Worm (Caenorhabditis elegans) whole organism, midembryonic: ENCODE results near the gene C41G6.12.

Source experiments
- T22C8.4 ChIP-seq: fragments of 200-800 bp; sonication (Bioruptor generic); IDR thresholded peaks from 2 replicates; pipeline ENCODE4 v1.3.6; 2022; ENCODE audit warnings: missing genetic modification characterization, missing compliant biosample characterization
- cog-1 ChIP-seq: sonication (generic microtip); optimal IDR thresholded peaks from 2 replicates; lab custom pipeline; 2016; ENCODE audit warnings: missing genetic modification characterization, missing compliant biosample characterization
- flt-1 ChIP-seq: fragments of 200-800 bp; sonication (Bioruptor generic); IDR thresholded peaks from 2 replicates; pipeline ENCODE4 v1.3.6; 2022; ENCODE audit warnings: missing genetic modification characterization, missing compliant biosample characterization
- klf-2 ChIP-seq: fragments of 200-800 bp; sonication (Bioruptor generic); conservative IDR thresholded peaks from 2 replicates; pipeline ENCODE4 v1.3.6; 2022; ENCODE audit warnings: missing genetic modification reagents, missing genetic modification characterization, missing compliant biosample characterization
- med-1 ChIP-seq: sonication (generic microtip); optimal IDR thresholded peaks from 2 replicates; lab custom pipeline; 2017; ENCODE audit warnings: missing genetic modification characterization, mild to moderate bottlenecking, missing compliant biosample characterization, antibody characterized with exemption, missing genetic modification reagents; ENCODE audit not compliant: insufficient read depth
- ref-1 ChIP-seq: fragments of 200-800 bp; sonication (Bioruptor generic); conservative IDR thresholded peaks from 2 replicates; pipeline ENCODE4 v1.3.6; 2022; ENCODE audit warnings: missing genetic modification reagents, missing genetic modification characterization, missing compliant biosample characterization
- tab-1 ChIP-seq: fragments of 200-800 bp; sonication (Bioruptor generic); IDR thresholded peaks from 2 replicates; pipeline ENCODE4 v1.3.6; 2022; ENCODE audit warnings: missing genetic modification characterization, missing compliant biosample characterization
- ztf-23 ChIP-seq: fragments of 200-800 bp; sonication (Bioruptor generic); IDR thresholded peaks from 2 replicates; pipeline ENCODE4 v1.3.6; 2022; ENCODE audit warnings: missing genetic modification reagents, missing genetic modification characterization, missing compliant biosample characterization
- ztf-29 ChIP-seq: fragments of 200-800 bp; sonication (Bioruptor generic); IDR thresholded peaks from 2 replicates; pipeline ENCODE4 v1.3.6; 2022; ENCODE audit warnings: missing genetic modification reagents, missing genetic modification characterization, missing compliant biosample characterization

The C41G6.12 gene

ce11 chrV:15192377-15192776, 15.2 kb downstream of the C41G6.12 start, which contains the start of gene plc-2:
Gene plc-2, plus strand, starts transcription at chrV:15192572.
- TF ChIP-seq cog-1 (no peak), klf-2 (GFP tag; lab: Robert Waterston, UW) (no peak), ztf-23 (no peak), ztf-29 (GFP tag; lab: Robert Waterston, UW) (no peak), tab-1 (GFP tag; lab: Robert Waterston, UW) (no peak), T22C8.4 (GFP tag; lab: Robert Waterston, UW) (no peak), ref-1 (no peak), flt-1 (GFP tag; lab: Robert Waterston, UW) (no peak), med-1 (GFP tag; lab: Kevin White, UChicago) (no peak)

- TF ChIP-seq ztf-23 (no peak), tab-1 (GFP tag; lab: Robert Waterston, UW) (no peak)
These were observed 15.6 kb downstream of the C41G6.12 start for ce11 chrV:15191971-15192370.

DNA sequence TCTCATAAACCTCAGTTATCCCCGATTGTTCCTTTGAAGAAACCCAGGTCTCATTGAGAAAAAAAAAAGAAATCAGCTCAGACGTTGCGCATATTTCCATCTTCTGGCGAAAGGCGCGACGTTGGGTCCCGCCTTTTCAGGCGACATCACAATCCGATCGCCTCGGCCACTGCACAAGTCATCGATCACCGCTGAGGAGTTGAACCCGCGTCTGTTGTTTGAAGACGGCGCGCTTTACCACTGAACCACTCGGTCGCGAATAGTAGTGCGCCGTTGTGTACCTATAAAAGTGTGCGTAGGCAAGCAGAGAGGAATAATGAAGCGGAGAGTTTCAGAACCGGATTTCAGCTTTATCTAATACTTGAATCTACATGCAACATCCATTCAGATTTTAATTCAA, 16.7 kb downstream of the C41G6.12 start, which contains the start of gene Y75B12B.11:
Gene Y75B12B.11 (plus strand): TSS at position 394 of the 400 bp plus-strand sequence.
- peak; percentile 78 for TF ChIP-seq ref-1
- peak; percentile 96 for TF ChIP-seq flt-1 (GFP tag; lab: Robert Waterston, UW)
- peak; percentile 76 for TF ChIP-seq cog-1
- TF ChIP-seq tab-1 (GFP tag; lab: Robert Waterston, UW): peak; percentile 95
- peak; percentile 80 for TF ChIP-seq klf-2 (GFP tag; lab: Robert Waterston, UW)
- TF ChIP-seq ztf-29 (GFP tag; lab: Robert Waterston, UW): peak; percentile 86
- peak; percentile 51 for TF ChIP-seq med-1 (GFP tag; lab: Kevin White, UChicago)
- TF ChIP-seq T22C8.4 (GFP tag; lab: Robert Waterston, UW): peak; percentile 89
- TF ChIP-seq ztf-23: peak; percentile 88

ce11 chrV:15189567-15189966, 18.0 kb downstream of the C41G6.12 start, which contains the start of gene cyn-3:
Gene cyn-3, plus strand, starts transcription at chrV:15189927.
- TF ChIP-seq cog-1: no peak
- TF ChIP-seq med-1 (GFP tag; lab: Kevin White, UChicago): no peak
- no peak for TF ChIP-seq ztf-23
- TF ChIP-seq T22C8.4 (GFP tag; lab: Robert Waterston, UW): no peak
- TF ChIP-seq klf-2 (GFP tag; lab: Robert Waterston, UW): no peak
- no peak for TF ChIP-seq ref-1
- TF ChIP-seq tab-1 (GFP tag; lab: Robert Waterston, UW): no peak
- no peak for TF ChIP-seq ztf-29 (GFP tag; lab: Robert Waterston, UW)
- no peak for TF ChIP-seq flt-1 (GFP tag; lab: Robert Waterston, UW)

- TF ChIP-seq flt-1 (GFP tag; lab: Robert Waterston, UW): peak; percentile 24; the same call in 1 of the 2 replicates
- TF ChIP-seq ztf-29 (GFP tag; lab: Robert Waterston, UW): no peak
- TF ChIP-seq med-1 (GFP tag; lab: Kevin White, UChicago): no peak
- TF ChIP-seq tab-1 (GFP tag; lab: Robert Waterston, UW): no peak
- TF ChIP-seq cog-1: no peak
- no peak for TF ChIP-seq klf-2 (GFP tag; lab: Robert Waterston, UW)
- no peak for TF ChIP-seq ztf-23
These were observed 20.2 kb downstream of the C41G6.12 start, which contains the start of the genes cyn-7 and bath-36 for ce11 chrV:15187083-15188057. Gene cyn-7, minus strand, starts transcription at chrV:15187378. Gene bath-36, plus strand, starts transcription at chrV:15187888.

DNA sequence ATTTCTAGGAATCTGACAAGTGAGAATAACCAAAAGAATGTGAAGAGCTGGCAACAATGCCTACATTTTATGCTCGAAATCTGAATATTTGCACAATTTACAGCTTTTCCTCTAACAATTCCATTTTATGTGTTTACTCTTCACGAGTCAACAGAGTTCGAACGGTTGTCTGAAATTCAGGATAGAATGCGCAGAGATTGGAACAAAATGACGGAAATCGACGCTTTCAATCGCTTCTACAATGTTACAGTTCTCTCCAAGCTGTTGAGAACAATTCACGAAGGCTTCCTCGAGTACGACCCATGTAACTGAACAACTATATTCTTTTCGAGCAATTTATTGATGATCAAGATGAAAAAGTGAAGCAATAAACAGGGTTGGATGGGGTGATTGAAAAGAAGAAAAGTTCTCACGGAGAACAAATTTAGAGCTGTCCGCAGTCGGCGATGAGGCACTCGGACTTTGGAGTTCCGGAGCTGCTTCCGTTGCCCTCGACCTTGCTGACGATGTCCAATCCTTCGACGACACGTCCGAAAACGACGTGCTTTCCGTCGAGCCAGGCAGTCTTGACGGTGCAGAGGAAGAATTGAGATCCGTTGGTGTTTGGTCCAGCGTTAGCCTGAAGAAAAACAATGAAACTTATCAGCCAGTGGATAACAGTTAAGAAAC, 21.2 kb downstream of the C41G6.12 start, which contains the start of gene Y75B12B.3:
Gene Y75B12B.3 (minus strand): TSS at position 21 of the 669 bp plus-strand sequence.
- no peak for TF ChIP-seq ztf-29 (GFP tag; lab: Robert Waterston, UW)
- TF ChIP-seq T22C8.4 (GFP tag; lab: Robert Waterston, UW): no peak
- TF ChIP-seq flt-1 (GFP tag; lab: Robert Waterston, UW): no peak
- no peak for TF ChIP-seq med-1 (GFP tag; lab: Kevin White, UChicago)
- no peak for TF ChIP-seq klf-2 (GFP tag; lab: Robert Waterston, UW)
- TF ChIP-seq ztf-23: no peak
- TF ChIP-seq cog-1: no peak
- no peak for TF ChIP-seq tab-1 (GFP tag; lab: Robert Waterston, UW)
- TF ChIP-seq ref-1: no peak

DNA sequence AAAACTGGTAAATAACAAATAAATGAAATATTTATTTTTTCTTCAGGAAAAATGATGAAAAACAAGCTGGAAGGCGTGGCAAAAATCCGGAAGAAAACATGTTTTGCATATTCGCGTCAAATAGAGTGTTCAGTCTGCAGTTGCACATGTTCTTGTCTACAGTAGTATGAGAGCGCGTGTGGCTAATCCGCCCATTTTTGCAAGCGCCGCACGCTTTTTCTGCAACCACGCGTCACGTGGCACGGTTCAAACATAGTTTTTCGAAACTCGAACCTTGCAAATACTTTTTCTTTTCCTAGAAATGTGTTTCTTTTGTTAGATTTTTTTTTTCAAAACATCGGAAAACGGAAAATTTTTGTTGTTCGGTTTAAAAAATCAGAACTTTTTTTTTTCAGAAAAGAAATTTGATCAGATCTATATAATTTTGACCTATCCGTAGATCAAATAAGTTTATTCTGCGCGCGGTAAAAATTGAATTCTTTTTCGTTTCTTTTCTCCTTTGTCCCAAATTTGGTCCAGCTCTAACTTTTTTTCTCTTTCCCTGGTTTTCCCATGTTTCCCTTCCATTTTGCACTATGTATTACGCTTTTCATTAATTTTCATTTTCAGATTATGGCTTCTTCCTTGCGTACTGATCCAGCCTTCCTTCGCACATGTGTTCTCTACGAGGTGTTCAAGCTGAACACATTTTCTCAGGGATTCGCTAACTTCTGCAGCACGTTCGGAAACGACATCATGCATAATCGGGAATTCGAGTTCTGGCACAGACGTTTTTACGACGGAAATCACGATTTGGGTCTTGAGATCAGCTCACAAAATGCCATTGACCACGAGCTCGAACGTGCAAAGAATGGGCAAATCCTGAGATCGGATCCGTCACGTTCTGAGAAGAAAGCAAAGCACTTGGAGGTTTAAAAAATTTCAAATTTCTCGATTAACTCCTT, 23.2 kb downstream of the C41G6.12 start, which contains the start of gene Y75B12B.1:
Gene Y75B12B.1 (plus strand): TSS at position 603 of the 944 bp plus-strand sequence.
- TF ChIP-seq T22C8.4 (GFP tag; lab: Robert Waterston, UW) (no peak), ztf-23 (no peak), ref-1 (no peak), klf-2 (GFP tag; lab: Robert Waterston, UW) (no peak), cog-1 (no peak), ztf-29 (GFP tag; lab: Robert Waterston, UW) (no peak), med-1 (GFP tag; lab: Kevin White, UChicago) (no peak), flt-1 (GFP tag; lab: Robert Waterston, UW) (no peak), tab-1 (GFP tag; lab: Robert Waterston, UW) (no peak)

DNA sequence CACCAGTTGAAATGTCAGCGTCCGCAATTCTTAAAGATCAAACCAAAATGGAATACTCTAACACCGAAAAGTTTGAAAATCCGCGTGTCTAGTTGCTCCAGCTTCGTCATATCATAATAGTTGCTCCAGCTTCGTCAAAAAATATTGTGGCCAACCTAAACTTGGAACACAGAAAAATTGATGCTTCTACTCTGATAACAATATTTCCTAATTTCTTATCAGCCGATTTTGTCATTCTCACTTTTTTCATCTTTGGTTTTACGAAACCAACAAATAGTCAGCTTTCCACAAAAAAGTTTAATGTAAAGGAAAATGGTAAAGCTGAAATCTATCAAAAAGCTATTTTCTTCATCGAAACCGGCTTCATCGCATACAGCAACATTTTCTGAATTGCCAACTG, 25.2 kb downstream of the C41G6.12 start, which contains the start of gene fbxa-84:
Gene fbxa-84 (plus strand): TSS at position 34 of the 400 bp plus-strand sequence.
- TF ChIP-seq med-1 (GFP tag; lab: Kevin White, UChicago): no peak
- no peak for TF ChIP-seq T22C8.4 (GFP tag; lab: Robert Waterston, UW)
- TF ChIP-seq flt-1 (GFP tag; lab: Robert Waterston, UW): no peak
- no peak for TF ChIP-seq ztf-29 (GFP tag; lab: Robert Waterston, UW)
- no peak for TF ChIP-seq klf-2 (GFP tag; lab: Robert Waterston, UW)
- no peak for TF ChIP-seq ref-1
- no peak for TF ChIP-seq cog-1
- no peak for TF ChIP-seq ztf-23
